Worm (Caenorhabditis elegans) whole organism, early embryonic: ENCODE measurements around the gene F34D10.4.

Experiments used
- ama-1 ChIP-seq: fragments of 150-350 bp; optimal IDR thresholded peaks from 2 replicates; lab custom pipeline; 2014
- ceh-13 ChIP-seq: fragments of 200-800 bp; sonication (Bioruptor generic); optimal IDR thresholded peaks from 2 replicates; lab custom pipeline; 2018; ENCODE audit warnings: mild to moderate bottlenecking, missing genetic modification characterization, missing compliant biosample characterization
- ceh-36 ChIP-seq: sonication (generic microtip); optimal IDR thresholded peaks from 2 replicates; lab custom pipeline; 2016; ENCODE audit warnings: missing genetic modification characterization, inconsistent platforms, missing compliant biosample characterization
- flt-1 ChIP-seq: fragments of 200-800 bp; sonication (Bioruptor generic); IDR thresholded peaks from 2 replicates; pipeline ENCODE4 v1.3.6; 2022; ENCODE audit warnings: missing genetic modification characterization, missing compliant biosample characterization
- hmbx-1 ChIP-seq: sonication (generic microtip); optimal IDR thresholded peaks from 2 replicates; lab custom pipeline; 2016; ENCODE audit warnings: mild to moderate bottlenecking, missing genetic modification characterization, missing compliant biosample characterization
- hnd-1 ChIP-seq: sonication (generic microtip); optimal IDR thresholded peaks from 2 replicates; lab custom pipeline; 2016; ENCODE audit warnings: missing genetic modification characterization, missing compliant biosample characterization
- tbx-11 ChIP-seq: fragments of 200-800 bp; sonication (Bioruptor generic); IDR thresholded peaks from 2 replicates; pipeline ENCODE4 v1.3.6; 2022; ENCODE audit warnings: missing genetic modification characterization, missing compliant biosample characterization

DNA sequence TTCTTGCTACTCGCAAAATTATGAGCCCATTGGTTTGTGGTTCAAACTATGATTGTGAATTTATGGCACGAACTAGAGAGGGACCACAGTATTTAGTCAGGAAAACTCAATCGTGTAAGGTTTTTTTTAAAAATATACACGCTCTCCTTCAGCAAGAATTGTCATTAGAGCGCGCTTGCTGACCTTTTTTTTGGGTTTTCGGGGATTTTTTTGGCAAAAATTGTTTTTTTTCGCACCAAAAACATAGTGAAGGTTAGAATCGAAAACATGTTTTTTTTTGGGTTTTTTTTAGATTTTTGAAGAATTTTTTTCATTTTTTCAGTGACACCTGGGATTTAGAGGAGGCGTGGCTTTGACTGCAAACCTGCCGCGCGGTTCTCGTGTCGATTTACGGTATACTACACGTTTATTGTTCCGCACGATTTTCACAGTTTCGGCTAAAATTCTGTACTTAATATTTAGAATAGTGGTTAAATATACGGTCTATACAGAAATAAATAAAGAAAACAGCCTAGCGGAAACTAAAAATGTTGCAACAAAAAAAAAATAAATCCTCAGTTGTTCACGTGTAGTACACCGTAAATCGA, 20.2 kb upstream of the F34D10.4 start:
- no peak for TF ChIP-seq ceh-13
- no peak for TF ChIP-seq tbx-11 (GFP tag; lab: Robert Waterston, UW)
- no peak for TF ChIP-seq ama-1
- no peak for TF ChIP-seq ceh-36
- no peak for TF ChIP-seq hnd-1
- no peak for TF ChIP-seq hmbx-1 (tag; lab: Kevin White, UChicago)
- TF ChIP-seq flt-1 (GFP tag; lab: Robert Waterston, UW) = no peak
